Worm (Caenorhabditis elegans): ENCODE measurements around the gene srt-33.

DNA sequence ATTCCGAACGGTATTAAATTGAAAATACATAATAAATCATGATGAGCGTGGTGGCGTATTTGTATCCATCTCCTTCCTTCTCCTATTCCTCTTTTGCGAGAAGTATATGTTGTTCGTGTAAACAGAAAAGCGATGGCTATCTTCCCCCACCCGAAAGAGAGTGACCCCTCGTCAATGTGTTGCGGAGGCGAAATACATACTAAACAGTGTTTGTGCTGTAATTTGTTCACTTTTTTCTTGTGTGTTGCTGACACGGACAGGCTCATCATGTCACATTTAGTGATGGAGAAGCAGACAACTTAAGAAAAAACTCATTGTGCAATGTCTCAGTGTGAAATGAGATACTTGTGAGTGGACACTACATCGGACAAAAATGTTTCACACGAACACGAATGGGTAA lies 48.0 kb downstream of the srt-33 start:
- TF ChIP-seq hmbx-1 (tag; optimal IDR thresholded peaks at IDR 0.05) (no peak), B0310.2 (tag; optimal IDR thresholded peaks at IDR 0.05) (no peak), ama-1 (optimal IDR thresholded peaks at IDR 0.05) (no peak), scrt-1 (GFP tag; IDR thresholded peaks at IDR 0.05) (no peak), ets-7 (tag; optimal IDR thresholded peaks at IDR 0.05) (no peak), ceh-36 (tag; optimal IDR thresholded peaks at IDR 0.05) (no peak), F13C5.2 (tag; optimal IDR thresholded peaks at IDR 0.05) (no peak), pes-1 (GFP tag; IDR thresholded peaks at IDR 0.05) (no peak), flt-1 (GFP tag; IDR thresholded peaks at IDR 0.05) (no peak), hmg-4 (GFP tag; optimal IDR thresholded peaks at IDR 0.05) (no peak)

Data from whole organism, early embryonic.